Worm (Caenorhabditis elegans) whole organism, L4 larva: ENCODE results near the gene C25E10.12.

ENCODE experiments used
- D1046.2 ChIP-seq: fragments of 200-800 bp; sonication (Bioruptor generic); IDR thresholded peaks from 2 replicates; pipeline ENCODE4 v1.3.6; 2022; ENCODE audit warnings: missing genetic modification characterization, missing compliant biosample characterization
- F10B5.3 ChIP-seq: sonication (generic microtip); optimal IDR thresholded peaks from 2 replicates; lab custom pipeline; 2016; ENCODE audit warnings: mild to moderate bottlenecking, missing genetic modification characterization, missing compliant biosample characterization
- F44E2.7 ChIP-seq: fragments of 200-800 bp; sonication (Bioruptor generic); IDR thresholded peaks from 2 replicates; pipeline ENCODE4 v2.1.2; 2022; ENCODE audit warnings: missing genetic modification characterization, missing compliant biosample characterization
- F49E8.2 ChIP-seq: sonication (generic microtip); optimal IDR thresholded peaks from 2 replicates; lab custom pipeline; 2016; ENCODE audit warnings: missing compliant biosample characterization, mild to moderate bottlenecking, missing genetic modification characterization, borderline replicate concordance
- R02D3.7 ChIP-seq: fragments of 150-350 bp; sonication (generic microtip); optimal IDR thresholded peaks from 3 replicates; lab custom pipeline; 2014; ENCODE audit warnings: missing biosample characterization, missing genetic modification characterization
- T20F7.1 ChIP-seq: fragments of 200-800 bp; sonication (Bioruptor generic); optimal IDR thresholded peaks from 2 replicates; lab custom pipeline; 2018; ENCODE audit warnings: mild to moderate bottlenecking, missing genetic modification characterization, missing compliant biosample characterization
- Y48G9A.11 ChIP-seq: fragments of 200-800 bp; sonication (Bioruptor generic); IDR thresholded peaks from 2 replicates; pipeline ENCODE4 v1.3.6; 2022; ENCODE audit warnings: missing genetic modification reagents, missing genetic modification characterization, missing compliant biosample characterization
- ZK337.2 ChIP-seq: fragments of 200-800 bp; sonication (Bioruptor generic); IDR thresholded peaks from 2 replicates; pipeline ENCODE4 v1.3.6; 2022; ENCODE audit warnings: missing genetic modification reagents, missing genetic modification characterization, missing compliant biosample characterization
- ZK546.5 ChIP-seq, 2 experiments: sonication (generic microtip); optimal IDR thresholded peaks; 2 replicates each; lab custom pipeline; 2017; ENCODE audit warnings: missing biosample characterization in 2 of 2, missing genetic modification characterization in 2 of 2
- aha-1 ChIP-seq: fragments of 150-350 bp; peaks from one replicate; lab custom pipeline; 2014; ENCODE audit warnings: missing biosample characterization, missing genetic modification characterization
- aly-2 ChIP-seq: sonication (generic microtip); optimal IDR thresholded peaks from 2 replicates; lab custom pipeline; 2018; ENCODE audit warnings: missing biosample characterization, missing genetic modification characterization
- arid-1 ChIP-seq: fragments of 200-800 bp; sonication (Bioruptor generic); conservative IDR thresholded peaks from 2 replicates; pipeline ENCODE4 v1.3.6; 2022; ENCODE audit warnings: missing genetic modification reagents, missing genetic modification characterization, missing compliant biosample characterization
- ceh-20 ChIP-seq: fragments of 200-800 bp; sonication (Bioruptor generic); IDR thresholded peaks from 2 replicates; pipeline ENCODE4 v1.3.6; 2022; ENCODE audit warnings: missing genetic modification reagents, missing genetic modification characterization, missing compliant biosample characterization
- ceh-28 ChIP-seq: fragments of 150-350 bp; optimal IDR thresholded peaks from 2 replicates; lab custom pipeline; 2014; ENCODE audit warnings: missing biosample characterization, missing genetic modification reagents, missing genetic modification characterization
- ceh-32 ChIP-seq: sonication (generic microtip); optimal IDR thresholded peaks from 2 replicates; lab custom pipeline; 2016; ENCODE audit warnings: mild to moderate bottlenecking, missing genetic modification characterization, missing compliant biosample characterization; ENCODE audit not compliant: poor library complexity
- ceh-62 ChIP-seq: sonication (generic microtip); optimal IDR thresholded peaks from 2 replicates; lab custom pipeline; 2017; ENCODE audit warnings: missing biosample characterization, missing genetic modification characterization
- ceh-82 ChIP-seq: sonication (generic microtip); optimal IDR thresholded peaks from 2 replicates; lab custom pipeline; 2017; ENCODE audit warnings: missing biosample characterization, missing genetic modification characterization
- ces-1 ChIP-seq: fragments of 150-350 bp; sonication (generic microtip); optimal IDR thresholded peaks from 4 replicates; lab custom pipeline; 2014; ENCODE audit warnings: missing biosample characterization, missing genetic modification reagents, missing genetic modification characterization
- cey-2 ChIP-seq: sonication (generic microtip); optimal IDR thresholded peaks from 3 replicates; lab custom pipeline; 2017; ENCODE audit warnings: missing genetic modification characterization, mild to moderate bottlenecking, missing compliant biosample characterization, antibody characterized with exemption, borderline replicate concordance; ENCODE audit not compliant: insufficient read depth
- ctbp-1 ChIP-seq: fragments of 200-800 bp; sonication (Bioruptor generic); IDR thresholded peaks from 2 replicates; pipeline ENCODE4 v1.3.6; 2022; ENCODE audit warnings: missing genetic modification reagents, missing genetic modification characterization, missing compliant biosample characterization
- daf-19 ChIP-seq: fragments of 200-800 bp; sonication (Bioruptor generic); conservative IDR thresholded peaks from 2 replicates; pipeline ENCODE4 v1.3.6; 2022; ENCODE audit warnings: missing genetic modification characterization, missing compliant biosample characterization
- dmd-8 ChIP-seq: fragments of 200-800 bp; sonication (Bioruptor generic); IDR thresholded peaks from 2 replicates; pipeline ENCODE4 v1.3.6; 2022; ENCODE audit warnings: missing genetic modification characterization, missing compliant biosample characterization
- dpl-1 ChIP-seq: fragments of 150-350 bp; optimal IDR thresholded peaks from 2 replicates; lab custom pipeline; 2014; ENCODE audit warnings: missing biosample characterization, missing genetic modification reagents, missing genetic modification characterization
- duxl-1 ChIP-seq: sonication (generic microtip); optimal IDR thresholded peaks from 2 replicates; lab custom pipeline; 2016; ENCODE audit warnings: mild to moderate bottlenecking, missing genetic modification characterization, moderate library complexity, missing compliant biosample characterization; ENCODE audit not compliant: poor library complexity
- fos-1 ChIP-seq: fragments of 150-350 bp; optimal IDR thresholded peaks from 2 replicates; lab custom pipeline; 2014; ENCODE audit warnings: missing biosample characterization, missing genetic modification characterization
- hif-1 ChIP-seq, 2 experiments: sonication (generic microtip); optimal IDR thresholded peaks; 2 replicates each; lab custom pipeline; 2016 to 2017; ENCODE audit warnings: missing compliant biosample characterization in 2 of 2, missing genetic modification characterization in 2 of 2, missing genetic modification reagents in 2 of 2, missing genotype in 2 of 2, mild to moderate bottlenecking in 1 of 2
- jun-1 ChIP-seq: fragments of 150-350 bp; optimal IDR thresholded peaks from 2 replicates; lab custom pipeline; 2014; ENCODE audit warnings: missing biosample characterization, missing genetic modification reagents, missing genetic modification characterization
- lin-1 ChIP-seq: fragments of 200-800 bp; sonication (Bioruptor generic); IDR thresholded peaks from 2 replicates; pipeline ENCODE4 v1.3.6; 2022; ENCODE audit warnings: missing genetic modification reagents, missing genetic modification characterization, missing compliant biosample characterization
- lin-13 ChIP-seq: fragments of 150-350 bp; optimal IDR thresholded peaks from 2 replicates; lab custom pipeline; 2014; ENCODE audit warnings: missing biosample characterization, missing genetic modification reagents, missing genetic modification characterization
- lin-15B ChIP-seq: fragments of 150-350 bp; sonication (generic microtip); optimal IDR thresholded peaks from 3 replicates; lab custom pipeline; 2014; ENCODE audit warnings: missing biosample characterization, missing genetic modification characterization
- lin-29 ChIP-seq: fragments of 200-800 bp; sonication (Bioruptor generic); IDR thresholded peaks from 2 replicates; pipeline ENCODE4 v1.3.6; 2022; ENCODE audit warnings: missing genetic modification reagents, missing genetic modification characterization, missing compliant biosample characterization
- lir-3 ChIP-seq: sonication (generic microtip); optimal IDR thresholded peaks from 2 replicates; lab custom pipeline; 2016; ENCODE audit warnings: mild to moderate bottlenecking, missing genetic modification characterization, missing compliant biosample characterization
- mep-1 ChIP-seq: fragments of 150-350 bp; sonication (generic microtip); optimal IDR thresholded peaks from 3 replicates; lab custom pipeline; 2014; ENCODE audit warnings: missing biosample characterization, missing genetic modification characterization
- mes-2 ChIP-seq: sonication (generic microtip); optimal IDR thresholded peaks from 2 replicates; lab custom pipeline; 2016; ENCODE audit warnings: missing genotype, mild to moderate bottlenecking, missing genetic modification characterization, missing compliant biosample characterization; ENCODE audit not compliant: poor library complexity, severe bottlenecking
- nhr-10 ChIP-seq: fragments of 150-350 bp; optimal IDR thresholded peaks from 2 replicates; lab custom pipeline; 2014; ENCODE audit warnings: missing biosample characterization, missing genetic modification characterization
- nhr-102 ChIP-seq: sonication (generic microtip); optimal IDR thresholded peaks from 2 replicates; lab custom pipeline; 2016; ENCODE audit warnings: mild to moderate bottlenecking, missing genetic modification characterization, moderate library complexity, missing compliant biosample characterization
- nhr-11 ChIP-seq: fragments of 150-350 bp; optimal IDR thresholded peaks from 2 replicates; lab custom pipeline; 2014; ENCODE audit warnings: missing biosample characterization, missing genetic modification characterization
- nhr-111 ChIP-seq: fragments of 200-800 bp; sonication (Bioruptor generic); optimal IDR thresholded peaks from 2 replicates; lab custom pipeline; 2018; ENCODE audit warnings: mild to moderate bottlenecking, missing genetic modification characterization, missing compliant biosample characterization
- nhr-25 ChIP-seq: sonication (generic microtip); optimal IDR thresholded peaks from 2 replicates; lab custom pipeline; 2017; ENCODE audit warnings: missing genetic modification characterization, mild to moderate bottlenecking, missing compliant biosample characterization, antibody characterized with exemption, moderate library complexity, borderline replicate concordance; ENCODE audit not compliant: insufficient read depth
- nhr-48 ChIP-seq: sonication (generic microtip); optimal IDR thresholded peaks from 2 replicates; lab custom pipeline; 2016; ENCODE audit warnings: mild to moderate bottlenecking, missing genetic modification characterization, missing compliant biosample characterization
- nhr-6 ChIP-seq: fragments of 150-350 bp; optimal IDR thresholded peaks from 2 replicates; lab custom pipeline; 2014; ENCODE audit warnings: missing biosample characterization, missing genetic modification characterization
- pha-4 ChIP-seq, 2 experiments: fragments of 150-350 bp in 1 of 2; fragments of 200-800 bp in 1 of 2; sonication (Bioruptor generic) in 1 of 2; IDR thresholded peaks in 1 of 2; optimal IDR thresholded peaks in 1 of 2; 2 replicates each; pipeline versions ENCODE4 v1.3.6 to Lab custom; 2014 to 2022; ENCODE audit warnings: missing genetic modification characterization in 2 of 2, missing genetic modification reagents in 2 of 2, missing biosample characterization in 1 of 2, missing compliant biosample characterization in 1 of 2
- sdz-12 ChIP-seq: fragments of 200-800 bp; sonication (Bioruptor generic); optimal IDR thresholded peaks from 2 replicates; lab custom pipeline; 2018; ENCODE audit warnings: mild to moderate bottlenecking, missing genetic modification characterization, missing compliant biosample characterization
- unc-62 ChIP-seq, 3 experiments: fragments of 150-350 bp in 1 of 3; sonication (generic microtip); optimal IDR thresholded peaks in 2 of 3; peaks in 1 of 3; 1 replicate in 1 of 3; 2 replicates in 2 of 3; lab custom pipeline; 2014 to 2017; ENCODE audit warnings: missing biosample characterization in 3 of 3, missing genetic modification characterization in 3 of 3, missing genetic modification reagents in 3 of 3, missing genotype in 1 of 3
- zag-1 ChIP-seq: fragments of 150-350 bp; optimal IDR thresholded peaks from 2 replicates; lab custom pipeline; 2014; ENCODE audit warnings: missing biosample characterization, missing genetic modification characterization
- zfp-2 ChIP-seq: sonication (generic microtip); optimal IDR thresholded peaks from 2 replicates; lab custom pipeline; 2016; ENCODE audit warnings: mild to moderate bottlenecking, missing genetic modification characterization, missing compliant biosample characterization
- zfp-3 ChIP-seq: fragments of 200-800 bp; sonication (Bioruptor generic); conservative IDR thresholded peaks from 2 replicates; pipeline ENCODE4 v1.3.6; 2022; ENCODE audit warnings: missing genetic modification reagents, missing genetic modification characterization, missing compliant biosample characterization
- zip-2 ChIP-seq: fragments of 150-350 bp; optimal IDR thresholded peaks from 2 replicates; lab custom pipeline; 2014; ENCODE audit warnings: missing biosample characterization, missing genetic modification characterization
- ztf-11 ChIP-seq: fragments of 150-350 bp; optimal IDR thresholded peaks from 2 replicates; lab custom pipeline; 2014; ENCODE audit warnings: missing biosample characterization, missing genetic modification characterization
- ztf-7 ChIP-seq: fragments of 150-350 bp; optimal IDR thresholded peaks from 2 replicates; lab custom pipeline; 2014; ENCODE audit warnings: missing biosample characterization, missing genetic modification characterization

The C25E10.12 gene

DNA sequence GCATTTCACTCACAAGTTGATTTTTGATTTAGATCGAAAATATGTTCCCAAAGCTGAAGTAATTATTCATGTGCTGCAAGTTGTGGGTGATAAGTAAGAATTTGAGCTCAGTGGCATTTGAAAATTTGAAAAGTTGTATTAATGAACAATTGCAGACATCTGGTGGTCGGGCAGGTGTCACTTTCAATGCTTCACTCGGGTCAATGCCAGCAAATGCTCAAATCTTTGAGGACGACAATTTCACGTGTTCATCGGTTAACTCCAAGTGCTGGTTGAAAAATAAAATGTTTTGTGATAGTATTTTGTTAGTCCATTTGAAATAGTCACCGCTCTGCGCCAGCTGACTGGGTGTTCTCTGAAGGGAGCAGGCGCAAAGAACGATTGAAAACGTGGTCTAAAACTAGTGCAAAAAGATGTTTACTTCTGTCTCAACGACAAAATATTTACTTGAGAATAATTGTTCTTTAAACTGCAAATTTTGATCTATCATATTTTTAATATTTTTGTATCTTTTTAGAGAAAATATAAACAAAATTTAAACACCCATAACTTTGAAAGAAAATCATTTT lies 31.9 kb upstream of the C25E10.12 start:
- TF ChIP-seq F44E2.7 (GFP tag; lab: Robert Waterston, UW) (no peak), lin-15B (tag; lab: Kevin White, UChicago) (no peak), ctbp-1 (GFP tag; lab: Robert Waterston, UW) (no peak), ceh-28 (tag; lab: Kevin White, UChicago) (no peak), zfp-2 (tag; lab: Kevin White, UChicago) (no peak), mes-2 (tag; lab: Kevin White, UChicago) (no peak), aly-2 (tag; lab: Kevin White, UChicago) (no peak), duxl-1 (tag; lab: Kevin White, UChicago) (no peak), zip-2 (tag; lab: Kevin White, UChicago) (no peak), pha-4 (GFP tag; IDR thresholded peaks at IDR 0.05; lab: Robert Waterston, UW) (no peak), pha-4 (tag; optimal IDR thresholded peaks at IDR 0.05; lab: Kevin White, UChicago) (peak; percentile 52), daf-19 (GFP tag; lab: Robert Waterston, UW) (no peak), nhr-111 (GFP tag; lab: Kevin White, UChicago) (no peak), lin-13 (GFP tag; lab: Kevin White, UChicago) (no peak), arid-1 (no peak), zag-1 (tag; lab: Kevin White, UChicago) (no peak), jun-1 (no peak), ces-1 (GFP tag; lab: Kevin White, UChicago) (no peak), dmd-8 (GFP tag; lab: Robert Waterston, UW) (no peak), zfp-3 (GFP tag; lab: Robert Waterston, UW) (no peak), lir-3 (tag; lab: Kevin White, UChicago) (no peak), nhr-11 (peak; percentile 68), mep-1 (tag; lab: Kevin White, UChicago) (peak; percentile 54), sdz-12 (no peak), hif-1 (tag; optimal IDR thresholded peaks at IDR 0.05; lab: Kevin White, UChicago) (peak in 1 of 2 experiments; percentile 39), F49E8.2 (tag; lab: Kevin White, UChicago) (no peak), nhr-102 (tag; lab: Kevin White, UChicago) (no peak), ceh-20 (GFP tag; lab: Robert Waterston, UW) (no peak), ztf-7 (tag; lab: Kevin White, UChicago) (no peak), unc-62 (GFP tag; optimal IDR thresholded peaks at IDR 0.05 in 1 of 2; lab: Kevin White, UChicago) (peak in 1 of 2 experiments; percentile 64), unc-62 (tag; optimal IDR thresholded peaks at IDR 0.05; lab: Kevin White, UChicago) (no peak), F10B5.3 (no peak), nhr-6 (no peak), ZK546.5 (tag; optimal IDR thresholded peaks at IDR 0.05; lab: Kevin White, UChicago) (no peak), T20F7.1 (GFP tag; lab: Kevin White, UChicago) (no peak), nhr-48 (tag; lab: Kevin White, UChicago) (peak; percentile 58), nhr-25 (tag; lab: Kevin White, UChicago) (no peak), nhr-10 (tag; lab: Kevin White, UChicago) (no peak), ZK337.2 (GFP tag; lab: Robert Waterston, UW) (no peak), Y48G9A.11 (GFP tag; lab: Robert Waterston, UW) (no peak), lin-29 (GFP tag; lab: Robert Waterston, UW) (no peak), lin-1 (GFP tag; lab: Robert Waterston, UW) (peak; percentile 52; the same call in 1 of the 2 replicates), D1046.2 (GFP tag; lab: Robert Waterston, UW) (no peak), ceh-82 (tag; lab: Kevin White, UChicago) (no peak), ceh-62 (tag; lab: Kevin White, UChicago) (no peak), fos-1 (tag; lab: Kevin White, UChicago) (no peak), cey-2 (no peak), ceh-32 (tag; lab: Kevin White, UChicago) (no peak), dpl-1 (no peak), aha-1 (tag; lab: Kevin White, UChicago) (peak; percentile 19), R02D3.7 (tag; lab: Kevin White, UChicago) (no peak), ztf-11 (tag; lab: Kevin White, UChicago) (no peak)
